Worm (Caenorhabditis elegans) whole organism, late embryonic: ENCODE results near the gene ZK470.1.

Experiments used
- K02D7.2 ChIP-seq: sonication (generic microtip); optimal IDR thresholded peaks from 2 replicates; lab custom pipeline; 2017; ENCODE audit warnings: mild to moderate bottlenecking, missing genetic modification characterization, missing compliant biosample characterization
- ceh-14 ChIP-seq: sonication (generic microtip); optimal IDR thresholded peaks from 2 replicates; lab custom pipeline; 2016; ENCODE audit warnings: missing genotype, missing genetic modification characterization, missing compliant biosample characterization
- ceh-18 ChIP-seq: sonication (generic microtip); optimal IDR thresholded peaks from 2 replicates; lab custom pipeline; 2016; ENCODE audit warnings: missing genetic modification characterization, missing compliant biosample characterization
- elt-2 ChIP-seq: sonication (generic microtip); optimal IDR thresholded peaks from 2 replicates; lab custom pipeline; 2016; ENCODE audit warnings: missing genetic modification reagents, missing genetic modification characterization, missing compliant biosample characterization
- pqm-1 ChIP-seq: sonication (generic microtip); optimal IDR thresholded peaks from 2 replicates; lab custom pipeline; 2016; ENCODE audit warnings: missing genetic modification characterization, missing compliant biosample characterization
- pros-1 ChIP-seq: fragments of 150-350 bp; optimal IDR thresholded peaks from 2 replicates; lab custom pipeline; 2014; ENCODE audit warnings: missing biosample characterization, missing genetic modification reagents, missing genetic modification characterization

DNA sequence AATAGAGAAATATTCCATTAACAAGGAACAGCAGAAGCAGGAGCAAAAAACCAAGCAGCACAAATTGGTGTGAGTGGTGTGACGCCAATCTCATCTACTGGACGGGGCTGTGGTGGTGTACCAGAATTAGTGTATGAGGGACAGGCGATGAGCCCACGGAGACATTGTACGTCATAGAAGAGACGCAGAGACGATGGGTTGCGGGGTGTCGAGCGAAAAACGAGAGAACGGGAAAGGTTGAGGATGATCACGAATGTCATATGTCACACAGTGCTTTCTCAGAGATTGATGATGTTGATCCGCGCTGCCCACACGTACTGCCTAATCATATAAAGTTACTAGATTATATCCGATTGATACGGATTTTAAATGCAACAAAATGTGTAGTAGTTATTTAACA, 5.6 kb upstream of the ZK470.1 start:
- TF ChIP-seq K02D7.2 (tag; lab: Kevin White, UChicago) (no peak), elt-2 (no peak), pros-1 (tag; lab: Kevin White, UChicago) (no peak), pqm-1 (tag; lab: Kevin White, UChicago) (no peak), ceh-14 (tag; lab: Kevin White, UChicago) (no peak), ceh-18 (no peak)
